Worm (Caenorhabditis elegans): ENCODE data around the gene pid-5.

- TF ChIP-seq nhr-76 (tag; optimal IDR thresholded peaks at IDR 0.05) (no peak), hmg-1.1 (GFP tag; IDR thresholded peaks at IDR 0.05) (no peak), nhr-11 (tag; optimal IDR thresholded peaks at IDR 0.05) (no peak), mdl-1 (tag; optimal IDR thresholded peaks at IDR 0.05) (no peak), rbr-2 (tag; optimal IDR thresholded peaks at IDR 0.05) (no peak), ztf-7 (tag; optimal IDR thresholded peaks at IDR 0.05) (no peak), pqm-1 (tag; optimal IDR thresholded peaks at IDR 0.05) (no peak), zag-1 (tag; optimal IDR thresholded peaks at IDR 0.05) (no peak)
Measured at ce11 chrV:4175624-4176023, at the start of gene pid-5, which contains the start of gene coh-4.

All from whole organism, L4 larva.